Worm (Caenorhabditis elegans) whole organism, L2 larva: ENCODE measurements around the gene T05A12.3.

ENCODE experiments used
- F13H6.1 ChIP-seq: sonication (generic microtip); optimal IDR thresholded peaks from 2 replicates; lab custom pipeline; 2016; ENCODE audit warnings: missing genetic modification characterization, missing compliant biosample characterization
- R02D3.7 ChIP-seq: fragments of 150-350 bp; optimal IDR thresholded peaks from 2 replicates; lab custom pipeline; 2014; ENCODE audit warnings: missing biosample characterization, missing genetic modification characterization
- Y55F3AM.14 ChIP-seq: fragments of 200-800 bp; sonication (Bioruptor generic); optimal IDR thresholded peaks from 2 replicates; lab custom pipeline; 2018; ENCODE audit warnings: mild to moderate bottlenecking, missing genetic modification characterization, missing compliant biosample characterization
- ZK546.5 ChIP-seq: sonication (generic microtip); optimal IDR thresholded peaks from 2 replicates; lab custom pipeline; 2017; ENCODE audit warnings: missing biosample characterization, missing genetic modification characterization
- alr-1 ChIP-seq: fragments of 150-350 bp; optimal IDR thresholded peaks from 2 replicates; lab custom pipeline; 2014; ENCODE audit warnings: missing biosample characterization, missing genetic modification characterization
- aly-2 ChIP-seq: fragments of 150-350 bp; optimal IDR thresholded peaks from 2 replicates; lab custom pipeline; 2014; ENCODE audit warnings: missing biosample characterization, missing genetic modification characterization
- ama-1 ChIP-seq: fragments of 150-350 bp; optimal IDR thresholded peaks from 2 replicates; lab custom pipeline; 2018; ENCODE audit warnings: inconsistent platforms
- blmp-1 ChIP-seq: sonication (generic microtip); optimal IDR thresholded peaks from 2 replicates; lab custom pipeline; 2017; ENCODE audit warnings: missing genetic modification characterization, mild to moderate bottlenecking, missing compliant biosample characterization, antibody characterized with exemption, moderate library complexity; ENCODE audit not compliant: insufficient read depth
- ceh-16 ChIP-seq: fragments of 150-350 bp; optimal IDR thresholded peaks from 2 replicates; lab custom pipeline; 2014; ENCODE audit warnings: missing biosample characterization, missing genetic modification characterization
- ceh-82 ChIP-seq: fragments of 150-350 bp; optimal IDR thresholded peaks from 2 replicates; lab custom pipeline; 2014; ENCODE audit warnings: missing biosample characterization, missing genetic modification characterization
- crh-2 ChIP-seq: sonication (generic microtip); optimal IDR thresholded peaks from 2 replicates; lab custom pipeline; 2017; ENCODE audit warnings: missing biosample characterization, missing genetic modification characterization
- elt-1 ChIP-seq: fragments of 150-350 bp; optimal IDR thresholded peaks from 2 replicates; lab custom pipeline; 2014; ENCODE audit warnings: missing biosample characterization, missing genetic modification characterization
- fos-1 ChIP-seq: fragments of 150-350 bp; optimal IDR thresholded peaks from 2 replicates; lab custom pipeline; 2014; ENCODE audit warnings: missing biosample characterization, missing genetic modification characterization
- lin-13 ChIP-seq: fragments of 150-350 bp; optimal IDR thresholded peaks from 2 replicates; lab custom pipeline; 2014; ENCODE audit warnings: missing biosample characterization, missing genetic modification reagents, missing genetic modification characterization
- lin-39 ChIP-seq: fragments of 150-350 bp; optimal IDR thresholded peaks from 2 replicates; lab custom pipeline; 2014; ENCODE audit warnings: missing biosample characterization, missing genetic modification reagents, missing genetic modification characterization
- mbf-1 ChIP-seq: sonication (generic microtip); optimal IDR thresholded peaks from 2 replicates; lab custom pipeline; 2017; ENCODE audit warnings: missing biosample characterization, missing genetic modification characterization
- mdl-1 ChIP-seq, 2 experiments: fragments of 150-350 bp in 1 of 2; sonication (generic microtip) in 1 of 2; optimal IDR thresholded peaks; 2 replicates each; lab custom pipeline; 2017; ENCODE audit warnings: missing biosample characterization in 2 of 2, missing genetic modification characterization in 2 of 2
- nhr-12 ChIP-seq: fragments of 150-350 bp; optimal IDR thresholded peaks from 2 replicates; lab custom pipeline; 2014; ENCODE audit warnings: missing biosample characterization, missing genetic modification characterization
- nhr-129 ChIP-seq: fragments of 150-350 bp; optimal IDR thresholded peaks from 2 replicates; lab custom pipeline; 2014; ENCODE audit warnings: missing biosample characterization, missing genetic modification characterization
- nhr-21 ChIP-seq: fragments of 150-350 bp; optimal IDR thresholded peaks from 2 replicates; lab custom pipeline; 2014; ENCODE audit warnings: missing biosample characterization, missing genetic modification characterization
- nhr-237 ChIP-seq: fragments of 150-350 bp; optimal IDR thresholded peaks from 2 replicates; lab custom pipeline; 2014; ENCODE audit warnings: missing biosample characterization, missing genetic modification characterization
- nhr-25 ChIP-seq: fragments of 150-350 bp; sonication (generic microtip); optimal IDR thresholded peaks from 3 replicates; lab custom pipeline; 2014; ENCODE audit warnings: missing biosample characterization, missing genetic modification characterization
- nhr-77 ChIP-seq: fragments of 150-350 bp; optimal IDR thresholded peaks from 2 replicates; lab custom pipeline; 2014; ENCODE audit warnings: missing biosample characterization, missing genetic modification characterization
- peb-1 ChIP-seq: fragments of 150-350 bp; optimal IDR thresholded peaks from 2 replicates; lab custom pipeline; 2014; ENCODE audit warnings: missing biosample characterization, missing genetic modification characterization
- sem-4 ChIP-seq: fragments of 150-350 bp; optimal IDR thresholded peaks from 2 replicates; lab custom pipeline; 2014; ENCODE audit warnings: missing biosample characterization, missing genetic modification reagents, missing genetic modification characterization
- sma-3 ChIP-seq: sonication (generic microtip); optimal IDR thresholded peaks from 2 replicates; lab custom pipeline; 2016; ENCODE audit warnings: missing genetic modification reagents, missing genetic modification characterization, missing compliant biosample characterization
- sma-9 ChIP-seq, 2 experiments: fragments of 150-350 bp in 1 of 2; sonication (generic microtip) in 1 of 2; optimal IDR thresholded peaks; 2 replicates each; lab custom pipeline; 2014 to 2016; ENCODE audit warnings: missing genetic modification characterization in 2 of 2, mild to moderate bottlenecking in 1 of 2, missing biosample characterization in 1 of 2, missing compliant biosample characterization in 1 of 2, missing genetic modification reagents in 1 of 2, moderate library complexity in 1 of 2
- ztf-1 ChIP-seq: fragments of 200-800 bp; sonication (Bioruptor generic); conservative IDR thresholded peaks from 2 replicates; pipeline ENCODE4 v1.3.6; 2022; ENCODE audit warnings: missing genetic modification characterization, missing compliant biosample characterization
- ztf-11 ChIP-seq: sonication (generic microtip); optimal IDR thresholded peaks from 2 replicates; lab custom pipeline; 2017; ENCODE audit warnings: missing biosample characterization, missing genetic modification characterization
- ztf-4 ChIP-seq: fragments of 150-350 bp; optimal IDR thresholded peaks from 2 replicates; lab custom pipeline; 2014; ENCODE audit warnings: missing biosample characterization, missing genetic modification characterization

The T05A12.3 gene

DNA sequence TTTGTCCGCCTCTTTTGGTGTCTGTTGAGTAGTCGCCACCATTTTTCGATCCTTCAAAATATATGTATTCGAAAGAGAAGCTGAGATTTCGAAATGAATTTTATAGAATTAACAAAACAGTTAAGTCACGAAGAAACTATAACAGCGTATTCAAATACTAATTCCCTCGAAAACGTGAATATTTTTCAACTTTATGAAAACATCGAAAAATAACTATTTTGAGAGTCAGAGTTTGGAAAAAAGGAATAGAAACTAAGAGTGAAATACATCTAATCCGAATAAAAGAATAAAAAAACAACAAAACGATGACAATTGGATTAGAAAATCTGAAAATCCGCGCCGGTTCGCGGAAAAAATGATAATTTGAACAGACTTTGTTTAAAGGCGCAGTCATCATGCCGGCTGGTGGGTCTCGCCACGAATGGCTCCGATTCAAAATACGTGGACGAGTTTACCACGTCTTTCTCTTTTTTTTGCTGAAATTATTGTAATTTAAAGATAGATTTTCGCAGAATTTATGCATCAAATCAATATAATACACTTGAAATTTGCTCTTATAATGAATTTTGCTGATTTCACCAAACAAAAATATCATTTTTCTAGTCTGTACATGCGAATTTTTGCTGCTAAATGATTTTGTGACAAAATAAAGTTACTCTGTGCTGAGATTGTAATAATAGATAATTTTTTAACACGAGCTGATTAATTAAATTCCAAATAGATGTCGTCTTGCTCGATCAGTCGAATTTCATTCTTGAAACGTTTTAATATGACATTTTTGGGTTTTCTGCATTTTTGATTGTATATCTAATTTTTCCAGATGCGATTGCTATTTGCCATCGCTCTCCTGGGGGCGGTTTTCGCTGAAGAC lies 22.6 kb upstream of the T05A12.3 start, which contains the start of the genes rpn-1 and ribo-1 (continued):
- TF ChIP-seq nhr-237 (no peak), mdl-1 (tag; optimal IDR thresholded peaks at IDR 0.05; lab: Kevin White, UChicago) (no peak), aly-2 (no peak), ama-1 (no peak), nhr-77 (tag; lab: Kevin White, UChicago) (no peak), ceh-82 (tag; lab: Kevin White, UChicago) (no peak), mbf-1 (tag; lab: Kevin White, UChicago) (no peak), elt-1 (tag; lab: Kevin White, UChicago) (no peak)

DNA sequence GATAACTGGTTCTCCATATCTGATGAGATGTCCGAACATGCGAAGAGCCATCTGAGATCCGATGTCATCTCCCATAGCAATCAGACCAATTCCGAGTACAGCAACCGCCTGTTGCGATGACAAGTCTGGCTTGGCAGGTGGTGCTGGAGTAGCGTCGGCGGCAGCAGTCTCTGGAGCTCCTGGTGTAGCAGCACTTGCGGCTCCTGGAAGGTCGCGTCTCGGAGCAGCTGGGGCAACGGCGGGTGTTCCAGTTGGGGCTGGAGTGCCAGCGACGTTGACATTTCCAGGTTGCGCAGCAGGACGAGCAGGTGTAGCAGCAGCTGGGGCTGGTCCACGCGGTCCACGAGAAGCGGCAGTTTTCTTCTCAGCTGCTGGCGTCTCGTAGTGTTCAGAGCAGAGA lies 20.0 kb upstream of the T05A12.3 start:
- TF ChIP-seq sma-3 (no peak), ztf-4 (no peak)

DNA sequence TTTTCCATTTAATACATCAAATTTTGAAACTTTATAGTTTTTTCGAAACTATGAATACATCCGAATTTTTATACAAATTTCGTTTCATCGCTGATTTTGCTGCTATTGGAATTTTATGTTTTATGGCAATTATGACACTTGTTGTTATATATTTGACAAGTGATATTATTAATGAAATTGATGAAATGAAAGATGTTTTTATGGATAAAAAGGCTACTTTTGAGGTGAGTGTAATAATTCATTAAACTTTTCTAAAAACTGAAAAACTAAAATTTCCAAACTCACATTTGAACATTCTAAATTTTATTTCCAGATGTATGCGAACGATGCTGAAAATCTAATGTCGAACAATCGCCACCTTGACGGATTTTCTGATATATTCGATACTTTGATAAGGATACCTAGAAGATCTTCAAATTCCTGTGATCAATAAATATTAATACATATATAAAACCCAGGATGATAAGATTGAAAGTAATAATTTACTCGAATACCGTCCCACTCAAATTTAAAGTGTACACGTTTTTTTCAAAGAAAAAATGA lies 18.6 kb upstream of the T05A12.3 start, which contains the start of the genes T22D1.17 and T22D1.8:
Gene T22D1.17 (plus strand): TSS at position 51 of the 543 bp plus-strand sequence.
Gene T22D1.8 (minus strand): TSS at position 402 of the 543 bp plus-strand sequence.
- TF ChIP-seq nhr-25 (tag; lab: Kevin White, UChicago) (peak; percentile 62), nhr-21 (tag; lab: Kevin White, UChicago) (peak; percentile 2), nhr-237 (no peak)

DNA sequence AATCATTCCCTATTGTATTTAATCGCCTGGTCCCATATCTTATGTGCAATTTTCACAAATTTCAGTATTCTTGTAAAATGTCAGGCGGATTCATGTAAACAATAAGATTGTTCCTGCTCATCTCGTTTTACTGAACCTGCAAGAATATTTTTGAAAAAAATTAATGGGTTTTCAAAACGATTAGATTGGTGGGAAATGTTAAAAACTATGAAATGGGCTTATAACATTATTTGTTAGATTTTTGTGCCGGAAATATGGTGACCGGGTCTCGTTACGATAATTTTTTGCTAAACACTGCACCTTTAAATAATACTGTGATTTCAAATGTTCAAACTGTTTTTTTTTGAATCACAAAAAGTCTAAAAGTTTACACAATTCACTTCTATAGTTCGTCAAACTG lies 18.0 kb upstream of the T05A12.3 start:
- TF ChIP-seq ztf-1 (GFP tag; lab: Robert Waterston, UW) (no peak), aly-2 (no peak), sma-9 (GFP tag; optimal IDR thresholded peaks at IDR 0.05; lab: Kevin White, UChicago) (no peak), sma-9 (tag; optimal IDR thresholded peaks at IDR 0.05; lab: Kevin White, UChicago) (no peak), Y55F3AM.14 (GFP tag; lab: Kevin White, UChicago) (no peak), nhr-25 (tag; lab: Kevin White, UChicago) (no peak), ceh-16 (tag; lab: Kevin White, UChicago) (no peak)

DNA sequence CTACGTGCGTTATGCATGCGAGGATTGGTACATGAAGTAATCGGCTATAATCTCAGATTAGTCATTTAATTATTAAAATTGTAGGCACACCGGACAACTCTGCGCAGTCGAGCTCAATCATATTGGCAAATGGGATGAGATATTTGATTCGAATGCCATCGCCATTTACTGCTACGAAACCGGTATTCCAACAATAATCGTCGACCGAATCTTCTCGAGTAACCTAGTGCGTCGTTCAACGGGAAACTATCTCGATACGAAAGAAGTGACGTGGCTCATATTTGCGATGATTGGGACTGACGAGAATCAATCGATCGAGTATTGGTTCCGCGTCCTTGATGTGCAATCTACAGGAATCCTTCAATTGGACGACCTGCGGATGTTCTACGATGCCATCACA lies 17.2 kb upstream of the T05A12.3 start:
- no peak for TF ChIP-seq R02D3.7 (tag; lab: Kevin White, UChicago)
- TF ChIP-seq nhr-12 (tag; lab: Kevin White, UChicago), result no peak
- TF ChIP-seq fos-1 (tag; lab: Kevin White, UChicago), result no peak
- TF ChIP-seq peb-1 (tag; lab: Kevin White, UChicago), result no peak
- TF ChIP-seq blmp-1 (tag; lab: Kevin White, UChicago), result no peak
- TF ChIP-seq sem-4 (tag; lab: Kevin White, UChicago), result no peak
- no peak for TF ChIP-seq nhr-237
- no peak for TF ChIP-seq crh-2 (tag; lab: Kevin White, UChicago)
- TF ChIP-seq alr-1 (tag; lab: Kevin White, UChicago), result no peak
- TF ChIP-seq sma-3, result no peak
- TF ChIP-seq ceh-82 (tag; lab: Kevin White, UChicago), result no peak

DNA sequence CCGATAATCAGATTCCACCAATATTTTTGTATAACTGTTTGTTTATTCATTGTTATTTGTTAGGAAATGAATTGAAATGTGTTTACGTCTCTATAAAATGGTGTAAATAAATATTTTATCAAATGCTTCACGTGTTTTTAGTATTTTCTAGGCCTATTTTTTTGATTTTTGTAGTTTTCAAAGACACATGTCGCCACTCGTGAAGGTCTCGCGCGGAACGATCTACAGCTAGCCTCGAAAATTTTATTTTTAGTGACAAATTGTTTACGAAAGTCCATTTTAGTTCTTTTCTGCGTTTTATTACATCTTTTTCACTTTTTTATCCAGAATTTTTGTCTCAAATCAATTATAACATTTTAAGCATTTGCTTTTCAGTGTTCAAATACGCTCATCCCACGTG lies 16.1 kb upstream of the T05A12.3 start, which contains the start of gene T22D1.5:
Gene T22D1.5 (plus strand): TSS at position 376 of the 400 bp plus-strand sequence.
- TF ChIP-seq nhr-129 (tag; lab: Kevin White, UChicago) (no peak), lin-13 (GFP tag; lab: Kevin White, UChicago) (no peak), sma-9 (GFP tag; optimal IDR thresholded peaks at IDR 0.05; lab: Kevin White, UChicago) (no peak), sma-9 (tag; optimal IDR thresholded peaks at IDR 0.05; lab: Kevin White, UChicago) (no peak), F13H6.1 (no peak), alr-1 (tag; lab: Kevin White, UChicago) (no peak), lin-39 (tag; lab: Kevin White, UChicago) (no peak), ztf-11 (tag; lab: Kevin White, UChicago) (no peak), crh-2 (tag; lab: Kevin White, UChicago) (no peak), ZK546.5 (no peak), ceh-16 (tag; lab: Kevin White, UChicago) (no peak), Y55F3AM.14 (GFP tag; lab: Kevin White, UChicago) (no peak)
